Worm (Caenorhabditis elegans): ENCODE data around the gene C48B4.13.

DNA sequence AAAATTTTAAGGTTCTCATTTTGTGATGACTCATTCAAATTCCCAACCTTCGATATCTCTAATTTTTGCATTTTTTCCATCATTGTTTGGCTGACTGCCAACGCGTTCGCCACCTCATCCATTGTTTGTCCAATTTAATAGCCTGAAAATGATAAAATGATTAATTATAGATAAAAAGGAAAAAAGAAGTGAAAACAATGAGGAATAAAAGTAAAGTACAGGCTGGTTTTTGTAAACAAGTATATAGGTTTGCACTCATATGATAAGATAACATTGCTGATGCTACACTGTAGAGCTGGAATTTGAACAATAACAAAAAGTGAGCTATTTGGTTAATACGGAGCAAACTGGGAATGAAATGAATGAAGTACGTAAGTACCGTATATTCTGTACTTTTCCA, 13.7 kb downstream of the C48B4.13 start, which contains the start of gene C48B4.3:
- TF ChIP-seq T22C8.4 (GFP tag; IDR thresholded peaks at IDR 0.05) (no peak), ztf-29 (GFP tag; IDR thresholded peaks at IDR 0.05) (no peak), klf-2 (GFP tag; conservative IDR thresholded peaks at IDR 0.05) (no peak), flt-1 (GFP tag; IDR thresholded peaks at IDR 0.05) (no peak), med-1 (GFP tag; optimal IDR thresholded peaks at IDR 0.05; ENCODE audit: insufficient read depth) (no peak), tab-1 (GFP tag; IDR thresholded peaks at IDR 0.05) (no peak)
